Worm (Caenorhabditis elegans) whole organism, early embryonic: ENCODE measurements around the gene efn-4.

Experiments
- ama-1 ChIP-seq: fragments of 150-350 bp; optimal IDR thresholded peaks from 2 replicates; lab custom pipeline; 2014
- scrt-1 ChIP-seq: fragments of 200-800 bp; sonication (Bioruptor generic); IDR thresholded peaks from 2 replicates; pipeline ENCODE4 v1.3.6; 2022; ENCODE audit warnings: missing genetic modification characterization, missing compliant biosample characterization

DNA sequence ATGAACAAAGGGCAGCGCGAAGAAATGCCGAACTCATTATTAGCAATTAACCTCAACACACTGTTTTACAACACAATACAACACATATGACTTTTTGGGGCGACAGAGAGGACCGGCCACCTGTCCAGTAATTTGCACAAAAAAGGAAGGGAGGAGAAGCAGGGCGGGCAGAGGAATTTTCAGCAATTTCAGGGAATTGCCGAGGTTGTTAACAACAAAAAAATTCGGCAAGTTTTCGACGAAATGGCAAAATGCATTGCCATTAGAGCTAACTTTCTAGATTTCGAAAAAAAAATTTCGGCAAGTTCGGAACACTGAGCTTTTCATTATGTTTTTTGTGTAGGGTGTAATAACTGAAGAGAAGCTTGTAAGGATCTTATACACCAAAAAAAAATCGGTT lies 5.0 kb downstream of the efn-4 start:
- TF ChIP-seq ama-1 (lab: Kevin White, UChicago) (no peak), scrt-1 (GFP tag; lab: Robert Waterston, UW) (no peak)
